Fruit fly (Drosophila melanogaster): ENCODE data around the gene Grip.
A peak's percentile ranks its signal among the peaks of the same experiment; 100 is the strongest.

Gene Grip

dm6 chrX:5918499-5919126 lies 47.5 kb upstream of the Grip start (continued):
- peak; percentile 98 for TF ChIP-seq dati (GFP tag; IDR thresholded peaks at IDR 0.05)
- peak; percentile 99 for TF ChIP-seq CG4404 (GFP tag; IDR thresholded peaks at IDR 0.05)
- TF ChIP-seq HLH3B (GFP tag; IDR thresholded peaks at IDR 0.05): peak; percentile 100
- TF ChIP-seq stc (GFP tag; IDR thresholded peaks at IDR 0.05): peak; percentile 99
- peak; percentile 98 for TF ChIP-seq Dip3 (GFP tag; optimal IDR thresholded peaks at IDR 0.05)
- peak; percentile 95 for TF ChIP-seq crol (GFP tag; IDR thresholded peaks at IDR 0.05)
- peak; percentile 99 for TF ChIP-seq zfh1 (GFP tag; IDR thresholded peaks at IDR 0.05)
- peak; percentile 55 for TF ChIP-seq Dref (GFP tag; IDR thresholded peaks at IDR 0.05)
- peak; percentile 99 for TF ChIP-seq CG4617 (GFP tag; optimal IDR thresholded peaks at IDR 0.05; ENCODE audit: borderline replicate concordance)
- TF ChIP-seq CG13894 (tag; optimal IDR thresholded peaks at IDR 0.05): peak; percentile 99
- peak; percentile 95 for TF ChIP-seq CG10274 (GFP tag; optimal IDR thresholded peaks at IDR 0.05)
- peak; percentile 98 for TF ChIP-seq CG4820 (GFP tag; optimal IDR thresholded peaks at IDR 0.05)
- peak; percentile 98 for TF ChIP-seq bowl (GFP tag; IDR thresholded peaks at IDR 0.05)
- TF ChIP-seq Dp (GFP tag; optimal IDR thresholded peaks at IDR 0.05): peak; percentile 43
- TF ChIP-seq H2.0 (GFP tag; IDR thresholded peaks at IDR 0.05): peak; percentile 99
- TF ChIP-seq sd (tag; optimal IDR thresholded peaks at IDR 0.05): peak; percentile 96
- TF ChIP-seq CG2875 (GFP tag; optimal IDR thresholded peaks at IDR 0.05): peak; percentile 98
- peak; percentile 87 for TF ChIP-seq CG15073 (GFP tag; optimal IDR thresholded peaks at IDR 0.05)
- TF ChIP-seq HLH4C (GFP tag; IDR thresholded peaks at IDR 0.05; ENCODE audit: partially characterized antibody): peak; percentile 78
- peak; percentile 98 for TF ChIP-seq ewg (GFP tag; optimal IDR thresholded peaks at IDR 0.05)
- peak; percentile 99 for TF ChIP-seq BtbVII (GFP tag; optimal IDR thresholded peaks at IDR 0.05)
- peak; percentile 96 for TF ChIP-seq CG8388 (GFP tag; optimal IDR thresholded peaks at IDR 0.05)
- TF ChIP-seq gsb (GFP tag; IDR thresholded peaks at IDR 0.05): peak; percentile 99
- TF ChIP-seq pb (GFP tag; optimal IDR thresholded peaks at IDR 0.05): peak; percentile 98
- TF ChIP-seq Dad (GFP tag; optimal IDR thresholded peaks at IDR 0.05): peak; percentile 99
- peak; percentile 83 for TF ChIP-seq tna (GFP tag; IDR thresholded peaks at IDR 0.05; ENCODE audit: partially characterized antibody)
- TF ChIP-seq CG15011 (GFP tag; optimal IDR thresholded peaks at IDR 0.05): peak; percentile 98
- TF ChIP-seq NK7.1 (GFP tag; optimal IDR thresholded peaks at IDR 0.05): peak; percentile 98
- TF ChIP-seq klu (GFP tag; IDR thresholded peaks at IDR 0.05): peak; percentile 99
- peak; percentile 97 for TF ChIP-seq CG9876 (GFP tag; optimal IDR thresholded peaks at IDR 0.05)
- peak; percentile 99 for TF ChIP-seq CG12942 (GFP tag; optimal IDR thresholded peaks at IDR 0.05)
- peak; percentile 100 for TF ChIP-seq lmd (GFP tag; IDR thresholded peaks at IDR 0.05)
- TF ChIP-seq CG13123 (GFP tag; optimal IDR thresholded peaks at IDR 0.05): peak; percentile 97
- peak; percentile 99 for TF ChIP-seq Pdp1 (GFP tag; optimal IDR thresholded peaks at IDR 0.05)
- peak; percentile 100 for TF ChIP-seq sob (GFP tag; IDR thresholded peaks at IDR 0.05)
- TF ChIP-seq mld (GFP tag; IDR thresholded peaks at IDR 0.05; ENCODE audit: partially characterized antibody): 0 out of 3 replicates have a peak, but pooled peaks have one; percentile 9
- TF ChIP-seq CG6813 (GFP tag; optimal IDR thresholded peaks at IDR 0.05): peak; percentile 98
- peak; percentile 94 for TF ChIP-seq cg (GFP tag; optimal IDR thresholded peaks at IDR 0.05)
- TF ChIP-seq eyg (GFP tag; optimal IDR thresholded peaks at IDR 0.05): peak; percentile 97
- TF ChIP-seq CkIIα-i1 (GFP tag; IDR thresholded peaks at IDR 0.05): peak; percentile 97
- TF ChIP-seq her (GFP tag; optimal IDR thresholded peaks at IDR 0.05): peak; percentile 97
- peak; percentile 97 to 98 for TF ChIP-seq Hr51 (GFP tag; optimal IDR thresholded peaks at IDR 0.05)
- peak; percentile 95 for TF ChIP-seq CG11696 (GFP tag; IDR thresholded peaks at IDR 0.05)
- TF ChIP-seq grau (tag; optimal IDR thresholded peaks at IDR 0.05): peak; percentile 98
- TF ChIP-seq da (GFP tag; optimal IDR thresholded peaks at IDR 0.05): peak; percentile 98
- peak; percentile 99 for TF ChIP-seq HHEX (GFP tag; optimal IDR thresholded peaks at IDR 0.05)
- TF ChIP-seq HmgD (GFP tag; optimal IDR thresholded peaks at IDR 0.05): peak; percentile 99
- TF ChIP-seq Kr (GFP tag; optimal IDR thresholded peaks at IDR 0.05): peak; percentile 59
- TF ChIP-seq CG2199 (GFP tag; IDR thresholded peaks at IDR 0.05): peak; percentile 99
- peak; percentile 91 for TF ChIP-seq Neu2 (GFP tag; optimal IDR thresholded peaks at IDR 0.05; ENCODE audit: borderline replicate concordance)
